Fruit fly (Drosophila melanogaster) whole organism, pupa: ENCODE results near the gene ems.

Experiments used
- CG10348 ChIP-seq: fragments of 200-800 bp; sonication (Bioruptor generic); IDR thresholded peaks from 2 replicates; pipeline ENCODE4 v1.3.6; 2022; ENCODE audit warnings: missing biosample characterization, missing genetic modification characterization
- CG12605 ChIP-seq: fragments of 200-800 bp; sonication (Bioruptor generic); IDR thresholded peaks from 2 replicates; pipeline ENCODE4 v1.3.6; 2022; ENCODE audit warnings: missing biosample characterization, missing genetic modification characterization
- CG13204 ChIP-seq: fragments of 200-800 bp; sonication (Bioruptor generic); optimal IDR thresholded peaks from 2 replicates; lab custom pipeline; 2018; ENCODE audit warnings: missing biosample characterization, mild to moderate bottlenecking, missing genetic modification characterization, moderate library complexity
- CG14655 ChIP-seq: fragments of 200-800 bp; sonication (Bioruptor generic); optimal IDR thresholded peaks from 3 replicates; lab custom pipeline; 2017; ENCODE audit warnings: mild to moderate bottlenecking, missing biosample characterization, missing genetic modification reagents, missing genetic modification characterization
- CG15710 ChIP-seq: fragments of 200-800 bp; sonication (Bioruptor generic); optimal IDR thresholded peaks from 2 replicates; lab custom pipeline; 2018; ENCODE audit warnings: missing biosample characterization, mild to moderate bottlenecking, missing genetic modification characterization, moderate library complexity
- CG17806 ChIP-seq: fragments of 200-800 bp; sonication (Bioruptor generic); optimal IDR thresholded peaks from 2 replicates; lab custom pipeline; 2018; ENCODE audit warnings: missing biosample characterization, mild to moderate bottlenecking, missing genetic modification characterization, moderate library complexity
- CG32121 ChIP-seq: fragments of 200-800 bp; sonication (Bioruptor generic); IDR thresholded peaks from 2 replicates; pipeline ENCODE4 v1.3.6; 2022; ENCODE audit warnings: missing biosample characterization, missing genetic modification characterization
- CG34367 ChIP-seq: fragments of 200-800 bp; sonication (Bioruptor generic); optimal IDR thresholded peaks from 2 replicates; lab custom pipeline; 2018; ENCODE audit warnings: missing biosample characterization, mild to moderate bottlenecking, missing genetic modification characterization
- CG4496 ChIP-seq: fragments of 200-800 bp; sonication (Bioruptor generic); IDR thresholded peaks from 3 replicates; pipeline ENCODE4 v1.3.6; 2022; ENCODE audit warnings: missing biosample characterization, missing genetic modification characterization
- CG8159 ChIP-seq: fragments of 200-800 bp; sonication (Bioruptor generic); optimal IDR thresholded peaks from 3 replicates; lab custom pipeline; 2018; ENCODE audit warnings: missing biosample characterization, mild to moderate bottlenecking, missing genetic modification characterization, moderate library complexity
- CG8301 ChIP-seq: fragments of 200-800 bp; sonication (Bioruptor generic); optimal IDR thresholded peaks from 2 replicates; lab custom pipeline; 2018; ENCODE audit warnings: missing biosample characterization, mild to moderate bottlenecking, missing genetic modification characterization
- CG9948 ChIP-seq: fragments of 200-800 bp; sonication (Bioruptor generic); optimal IDR thresholded peaks from 2 replicates; lab custom pipeline; 2018; ENCODE audit warnings: missing biosample characterization, mild to moderate bottlenecking, missing genetic modification characterization, moderate library complexity
- D1 ChIP-seq: fragments of 200-800 bp; sonication (Bioruptor generic); optimal IDR thresholded peaks from 2 replicates; lab custom pipeline; 2018; ENCODE audit warnings: missing biosample characterization, mild to moderate bottlenecking, missing genetic modification characterization, moderate library complexity
- EcR ChIP-seq: fragments of 200-800 bp; sonication (Bioruptor generic); optimal IDR thresholded peaks from 3 replicates; lab custom pipeline; 2019; ENCODE audit warnings: missing biosample characterization, missing genetic modification characterization, mild to moderate bottlenecking, moderate library complexity, missing genetic modification reagents
- Ets98B ChIP-seq: fragments of 200-800 bp; sonication (Bioruptor generic); IDR thresholded peaks from 2 replicates; pipeline ENCODE4 v1.3.6; 2022; ENCODE audit warnings: missing biosample characterization, missing genetic modification characterization
- Pif1A ChIP-seq: fragments of 200-800 bp; sonication (Bioruptor generic); optimal IDR thresholded peaks from 3 replicates; lab custom pipeline; 2016; ENCODE audit warnings: missing biosample characterization, missing genetic modification characterization
- Pif1B ChIP-seq: fragments of 200-800 bp; sonication (Bioruptor generic); optimal IDR thresholded peaks from 3 replicates; lab custom pipeline; 2016; ENCODE audit warnings: missing biosample characterization, missing genetic modification characterization
- Snoo ChIP-seq: fragments of 200-800 bp; sonication (Bioruptor generic); optimal IDR thresholded peaks from 3 replicates; lab custom pipeline; 2017; ENCODE audit warnings: missing biosample characterization, mild to moderate bottlenecking, missing genetic modification characterization, inconsistent platforms
- fd96Ca ChIP-seq: fragments of 200-800 bp; sonication (Bioruptor generic); IDR thresholded peaks from 3 replicates; pipeline ENCODE4 v1.3.6; 2022; ENCODE audit warnings: missing biosample characterization, missing genetic modification characterization
- gl ChIP-seq: fragments of 200-800 bp; sonication (Bioruptor generic); optimal IDR thresholded peaks from 2 replicates; lab custom pipeline; 2018; ENCODE audit warnings: missing biosample characterization, mild to moderate bottlenecking, missing genetic modification characterization
- rn ChIP-seq: fragments of 200-800 bp; sonication (Bioruptor generic); IDR thresholded peaks from 2 replicates; pipeline ENCODE4 v1.3.6; 2022; ENCODE audit warnings: missing biosample characterization, missing genetic modification characterization

Gene ems

DNA sequence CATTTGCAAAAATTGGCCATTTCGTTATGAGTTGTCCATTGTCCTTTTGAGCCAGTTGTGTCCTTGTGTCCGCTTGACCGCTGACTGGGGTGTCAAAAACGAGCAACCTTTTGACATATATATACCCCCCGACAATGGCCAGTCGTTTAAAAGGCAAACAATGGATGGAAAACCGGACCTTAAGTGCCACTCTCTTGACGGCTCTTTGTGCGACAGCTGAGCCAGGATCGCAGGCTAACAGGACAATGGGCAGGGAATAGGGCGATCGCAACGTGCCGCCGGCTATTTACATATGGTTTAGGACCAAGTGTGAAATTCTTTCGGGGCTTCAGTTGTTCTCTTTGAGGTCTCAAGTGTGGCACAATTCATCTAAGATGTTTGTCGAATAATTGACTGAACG, 34.7 kb downstream of the ems start:
- TF ChIP-seq CG15710 (tag; lab: Kevin White, UChicago) (no peak), CG12605 (GFP tag; lab: Robert Waterston, UW) (no peak), Pif1A (no peak), EcR (GFP tag; lab: Kevin White, UChicago) (no peak), rn (GFP tag; lab: Robert Waterston, UW) (no peak), Pif1B (GFP tag; lab: Kevin White, UChicago) (no peak), Snoo (tag; lab: Kevin White, UChicago) (no peak), CG8301 (tag; lab: Kevin White, UChicago) (no peak), CG10348 (GFP tag; lab: Robert Waterston, UW) (no peak), fd96Ca (no peak), CG14655 (GFP tag; lab: Kevin White, UChicago) (no peak), D1 (tag; lab: Kevin White, UChicago) (no peak), CG17806 (no peak), CG34367 (tag; lab: Kevin White, UChicago) (no peak), CG32121 (GFP tag; lab: Robert Waterston, UW) (no peak), CG8159 (tag; lab: Kevin White, UChicago) (no peak), Ets98B (GFP tag; lab: Robert Waterston, UW) (no peak), gl (tag; lab: Kevin White, UChicago) (no peak), CG4496 (no peak), CG9948 (tag; lab: Kevin White, UChicago) (no peak)
- TF ChIP-seq, all 21 proteins: peak for 0

DNA sequence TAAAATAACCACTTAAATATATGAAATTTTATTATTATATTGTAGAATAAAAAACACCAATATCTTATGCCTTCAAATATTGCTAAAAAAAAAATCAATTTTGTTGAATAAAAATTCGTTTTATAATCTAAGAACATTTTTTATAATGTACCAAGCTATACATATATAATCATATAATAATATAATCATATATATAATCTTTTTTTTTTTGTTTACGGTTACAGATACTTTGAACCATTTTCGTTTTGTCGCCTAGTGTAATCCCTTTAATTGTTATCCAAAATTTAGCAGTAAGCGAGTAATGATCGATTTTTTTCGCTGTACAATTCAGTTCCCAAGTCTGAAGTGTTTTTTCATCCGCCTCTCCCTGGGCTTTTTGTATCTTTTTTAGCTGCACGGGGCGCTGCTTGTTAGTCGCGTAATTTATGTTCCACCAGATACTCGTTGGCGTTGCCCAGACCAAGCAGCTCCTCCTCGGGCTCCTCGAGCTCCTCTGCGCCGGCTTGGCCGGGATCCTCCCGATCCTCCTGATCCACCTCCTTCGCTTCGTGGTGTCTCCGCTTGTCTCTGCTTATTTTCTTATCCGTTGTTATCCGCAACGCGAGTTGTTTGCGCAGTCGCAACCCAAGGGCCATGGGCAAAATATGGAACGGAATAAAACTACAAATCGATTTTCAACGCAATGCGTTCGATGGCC, 37.8 kb downstream of the ems start:
- TF ChIP-seq CG8301 (tag; lab: Kevin White, UChicago) (no peak), CG10348 (GFP tag; lab: Robert Waterston, UW) (no peak), Pif1B (GFP tag; lab: Kevin White, UChicago) (no peak), D1 (tag; lab: Kevin White, UChicago) (no peak), CG12605 (GFP tag; lab: Robert Waterston, UW) (no peak), CG4496 (no peak), rn (GFP tag; lab: Robert Waterston, UW) (no peak), CG17806 (peak; percentile 32), EcR (GFP tag; lab: Kevin White, UChicago) (peak; percentile 5), Pif1A (no peak), fd96Ca (no peak), CG34367 (tag; lab: Kevin White, UChicago) (no peak), Ets98B (GFP tag; lab: Robert Waterston, UW) (no peak), gl (tag; lab: Kevin White, UChicago) (no peak), CG8159 (tag; lab: Kevin White, UChicago) (peak; percentile 60), CG15710 (tag; lab: Kevin White, UChicago) (peak; percentile 47), CG9948 (tag; lab: Kevin White, UChicago) (peak; percentile 56), CG13204 (no peak), CG32121 (GFP tag; lab: Robert Waterston, UW) (no peak), CG14655 (GFP tag; lab: Kevin White, UChicago) (peak; percentile 40), Snoo (tag; lab: Kevin White, UChicago) (peak; percentile 12)

DNA sequence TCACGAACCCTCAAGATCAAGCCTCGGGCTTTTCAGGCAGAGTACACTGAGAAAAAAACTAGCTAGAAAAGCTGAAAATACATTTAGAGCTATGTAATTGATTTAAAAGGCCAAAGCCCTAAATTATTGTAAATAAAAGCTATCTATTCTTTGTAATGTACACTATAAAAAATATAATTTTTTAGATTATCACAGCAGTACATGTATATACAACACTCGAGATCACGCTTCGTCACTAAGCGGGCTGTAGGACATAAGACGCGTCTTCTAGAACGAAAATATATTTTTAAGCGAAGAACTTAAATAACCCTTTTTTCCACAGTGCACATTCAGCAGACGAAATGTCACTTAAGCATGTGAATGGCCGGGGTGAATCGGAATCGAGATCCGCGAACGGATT, 39.7 kb downstream of the ems start:
- TF ChIP-seq Ets98B (GFP tag; lab: Robert Waterston, UW) (no peak), Pif1B (GFP tag; lab: Kevin White, UChicago) (peak; percentile 26), CG13204 (no peak), CG8159 (tag; lab: Kevin White, UChicago) (peak; percentile 81), D1 (tag; lab: Kevin White, UChicago) (no peak), CG34367 (tag; lab: Kevin White, UChicago) (peak; percentile 28), gl (tag; lab: Kevin White, UChicago) (no peak), CG8301 (tag; lab: Kevin White, UChicago) (no peak), rn (GFP tag; lab: Robert Waterston, UW) (no peak), CG15710 (tag; lab: Kevin White, UChicago) (peak; percentile 63), EcR (GFP tag; lab: Kevin White, UChicago) (no peak), CG32121 (GFP tag; lab: Robert Waterston, UW) (no peak), Pif1A (peak; percentile 55), CG10348 (GFP tag; lab: Robert Waterston, UW) (no peak), fd96Ca (no peak), CG14655 (GFP tag; lab: Kevin White, UChicago) (peak; percentile 37), Snoo (tag; lab: Kevin White, UChicago) (peak; percentile 54), CG17806 (peak; percentile 61), CG9948 (tag; lab: Kevin White, UChicago) (peak; percentile 57), CG4496 (no peak), CG12605 (GFP tag; lab: Robert Waterston, UW) (no peak)
- TF ChIP-seq, all 21 proteins: peak for 9

DNA sequence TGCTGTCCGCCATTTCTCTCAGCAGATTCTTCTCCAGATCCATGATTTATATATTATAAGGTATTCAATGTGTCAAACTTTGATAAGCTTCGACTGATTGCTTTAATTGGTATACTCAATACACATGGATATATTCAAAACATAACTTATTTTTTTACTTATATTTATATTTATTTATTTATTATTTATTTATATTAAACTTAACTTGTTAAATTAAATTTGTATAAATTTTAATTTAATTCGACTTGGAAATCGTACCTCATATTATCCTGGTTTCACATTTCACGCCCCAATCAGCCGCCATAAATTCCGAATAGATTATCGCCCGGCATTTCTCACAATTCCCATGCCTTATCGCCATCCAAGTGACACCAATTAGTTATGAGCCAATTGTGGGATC, 41.7 kb downstream of the ems start, which contains the start of gene Art9:
TSS of gene Art9 (minus strand) at position 101 of the 400 bp plus-strand sequence.
- no peak for TF ChIP-seq CG34367 (tag; lab: Kevin White, UChicago)
- TF ChIP-seq Pif1A = no peak
- no peak for TF ChIP-seq CG32121 (GFP tag; lab: Robert Waterston, UW)
- TF ChIP-seq CG8301 (tag; lab: Kevin White, UChicago) = no peak

DNA sequence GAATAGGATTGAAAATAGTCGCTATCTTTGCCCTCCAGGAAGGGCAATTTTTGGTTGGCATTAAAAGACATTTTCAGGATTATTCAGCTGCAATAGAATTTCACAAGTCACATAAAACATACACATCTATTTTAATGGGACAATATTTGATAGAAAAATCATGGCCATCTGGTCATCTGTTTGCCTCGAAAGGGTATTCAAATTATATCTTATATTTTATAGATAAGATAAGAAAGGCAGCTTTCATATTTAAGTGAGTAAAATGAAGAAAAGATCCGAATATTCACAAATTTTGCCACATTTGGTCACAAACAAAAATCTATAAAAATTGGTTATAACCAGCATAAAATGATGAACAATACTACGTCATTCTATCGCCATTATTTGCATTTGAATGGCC, 44.1 kb downstream of the ems start, which contains the start of gene Art6:
TSS of gene Art6 (minus strand) at position 101 of the 400 bp plus-strand sequence.
- TF ChIP-seq fd96Ca (no peak), Pif1B (GFP tag; lab: Kevin White, UChicago) (no peak), CG12605 (GFP tag; lab: Robert Waterston, UW) (no peak), CG4496 (no peak), gl (tag; lab: Kevin White, UChicago) (no peak), CG34367 (tag; lab: Kevin White, UChicago) (no peak), CG9948 (tag; lab: Kevin White, UChicago) (no peak), CG17806 (no peak), D1 (tag; lab: Kevin White, UChicago) (no peak), CG15710 (tag; lab: Kevin White, UChicago) (no peak), EcR (GFP tag; lab: Kevin White, UChicago) (no peak), Ets98B (GFP tag; lab: Robert Waterston, UW) (no peak), CG32121 (GFP tag; lab: Robert Waterston, UW) (no peak), CG14655 (GFP tag; lab: Kevin White, UChicago) (no peak), Pif1A (no peak), rn (GFP tag; lab: Robert Waterston, UW) (no peak), CG10348 (GFP tag; lab: Robert Waterston, UW) (no peak), Snoo (tag; lab: Kevin White, UChicago) (no peak), CG8159 (tag; lab: Kevin White, UChicago) (no peak), CG13204 (no peak)
